Fruit fly (Drosophila melanogaster) whole organism, embryonic: ENCODE results near the gene galla-2.

Experiments
- Asciz ChIP-seq: fragments of 200-800 bp; sonication (Bioruptor generic); optimal IDR thresholded peaks from 2 replicates; lab custom pipeline; 2017; ENCODE audit warnings: missing biosample characterization, mild to moderate bottlenecking, missing genetic modification characterization, missing genetic modification reagents
- Atf-2 ChIP-seq: fragments of 200-800 bp; sonication (Bioruptor generic); optimal IDR thresholded peaks from 2 replicates; lab custom pipeline; 2016; ENCODE audit warnings: missing biosample characterization, missing genetic modification characterization
- B-H2 ChIP-seq: fragments of 200-800 bp; sonication (Bioruptor generic); optimal IDR thresholded peaks from 2 replicates; lab custom pipeline; 2018; ENCODE audit warnings: missing biosample characterization, mild to moderate bottlenecking, missing genetic modification characterization
- BEAF-32 ChIP-seq: fragments of 200-800 bp; sonication (Bioruptor generic); optimal IDR thresholded peaks from 3 replicates; lab custom pipeline; 2017; ENCODE audit warnings: missing biosample characterization, missing genetic modification characterization, mild to moderate bottlenecking, moderate library complexity, missing genetic modification reagents
- CG11398 ChIP-seq: fragments of 200-800 bp; sonication (Bioruptor generic); optimal IDR thresholded peaks from 2 replicates; lab custom pipeline; 2016; ENCODE audit warnings: missing biosample characterization, missing genetic modification characterization
- CG12299 ChIP-seq: fragments of 200-800 bp; sonication (Bioruptor generic); optimal IDR thresholded peaks from 2 replicates; lab custom pipeline; 2018; ENCODE audit warnings: missing biosample characterization, mild to moderate bottlenecking, missing genetic modification characterization
- CG1233 ChIP-seq: fragments of 200-800 bp; sonication (Bioruptor generic); optimal IDR thresholded peaks from 4 replicates; lab custom pipeline; 2018; ENCODE audit warnings: missing biosample characterization, mild to moderate bottlenecking, missing genetic modification characterization
- CG12391 ChIP-seq: fragments of 200-800 bp; sonication (Bioruptor generic); optimal IDR thresholded peaks from 3 replicates; lab custom pipeline; 2018; ENCODE audit warnings: missing biosample characterization, mild to moderate bottlenecking, missing genetic modification characterization, moderate library complexity
- CG12942 ChIP-seq: fragments of 200-800 bp; sonication (Bioruptor generic); optimal IDR thresholded peaks from 3 replicates; lab custom pipeline; 2016; ENCODE audit warnings: missing biosample characterization, missing genetic modification characterization
- CG16779 ChIP-seq: fragments of 200-800 bp; sonication (Bioruptor generic); IDR thresholded peaks from 2 replicates; pipeline ENCODE4 v1.3.6; 2022; ENCODE audit warnings: missing biosample characterization, missing genetic modification characterization
- CG16863 ChIP-seq: fragments of 200-800 bp; sonication (Bioruptor generic); optimal IDR thresholded peaks from 3 replicates; lab custom pipeline; 2016; ENCODE audit warnings: missing biosample characterization, missing genetic modification characterization
- CG2202 ChIP-seq: fragments of 200-800 bp; sonication (Bioruptor generic); optimal IDR thresholded peaks from 2 replicates; lab custom pipeline; 2018; ENCODE audit warnings: missing biosample characterization, mild to moderate bottlenecking, missing genetic modification characterization
- CG30431 ChIP-seq: fragments of 200-800 bp; sonication (Bioruptor generic); optimal IDR thresholded peaks from 2 replicates; lab custom pipeline; 2017; ENCODE audit warnings: missing biosample characterization, missing genetic modification characterization
- CG31388 ChIP-seq: fragments of 200-800 bp; sonication (Bioruptor generic); optimal IDR thresholded peaks from 2 replicates; lab custom pipeline; 2016; ENCODE audit warnings: missing biosample characterization, missing genetic modification characterization
- CG32772 ChIP-seq: fragments of 200-800 bp; sonication (Bioruptor generic); IDR thresholded peaks from 2 replicates; pipeline ENCODE4 v1.3.6; 2022; ENCODE audit warnings: missing biosample characterization, missing genetic modification characterization
- CG4730 ChIP-seq: fragments of 200-800 bp; sonication (Bioruptor generic); IDR thresholded peaks from 2 replicates; pipeline ENCODE4 v1.3.6; 2022; ENCODE audit warnings: missing biosample characterization, missing genetic modification characterization
- CG6813 ChIP-seq: fragments of 200-800 bp; sonication (Bioruptor generic); optimal IDR thresholded peaks from 2 replicates; lab custom pipeline; 2017; ENCODE audit warnings: missing biosample characterization, missing genetic modification characterization, mild to moderate bottlenecking, moderate library complexity, missing genetic modification reagents
- CG7357 ChIP-seq: fragments of 200-800 bp; sonication (Bioruptor generic); IDR thresholded peaks from 3 replicates; pipeline ENCODE4 v1.3.6; 2022; ENCODE audit warnings: missing biosample characterization, missing genetic modification characterization
- CG7987 ChIP-seq: fragments of 200-800 bp; sonication (Bioruptor generic); optimal IDR thresholded peaks from 2 replicates; lab custom pipeline; 2018; ENCODE audit warnings: missing biosample characterization, mild to moderate bottlenecking, missing genetic modification characterization, moderate library complexity
- CG8359 ChIP-seq: fragments of 200-800 bp; sonication (Bioruptor generic); optimal IDR thresholded peaks from 2 replicates; lab custom pipeline; 2017; ENCODE audit warnings: missing biosample characterization, mild to moderate bottlenecking, missing genetic modification characterization, borderline replicate concordance
- Dad ChIP-seq: fragments of 200-800 bp; sonication (Bioruptor generic); optimal IDR thresholded peaks from 3 replicates; lab custom pipeline; 2016; ENCODE audit warnings: missing biosample characterization, missing genetic modification characterization
- Drgx ChIP-seq: fragments of 200-800 bp; sonication (Bioruptor generic); IDR thresholded peaks from 2 replicates; pipeline ENCODE4 v1.3.6; 2022; ENCODE audit warnings: missing biosample characterization, missing genetic modification characterization
- E2f1 ChIP-seq: fragments of 200-800 bp; sonication (Bioruptor generic); IDR thresholded peaks from 2 replicates; pipeline ENCODE4 v1.3.6; 2022; ENCODE audit warnings: missing biosample characterization, missing genetic modification characterization
- Fer1 ChIP-seq: fragments of 200-800 bp; sonication (Bioruptor generic); optimal IDR thresholded peaks from 2 replicates; lab custom pipeline; 2017; ENCODE audit warnings: missing biosample characterization, mild to moderate bottlenecking, missing genetic modification characterization
- H15 ChIP-seq: fragments of 200-800 bp; sonication (Bioruptor generic); IDR thresholded peaks from 3 replicates; pipeline ENCODE4 v1.3.6; 2022; ENCODE audit warnings: missing biosample characterization, missing genetic modification characterization
- HLH4C ChIP-seq: fragments of 200-800 bp; sonication (Bioruptor generic); IDR thresholded peaks from 3 replicates; pipeline ENCODE4 v1.3.6; 2022; ENCODE audit warnings: missing biosample characterization, missing genetic modification characterization; ENCODE audit not compliant: partially characterized antibody
- Hr3 ChIP-seq: fragments of 200-800 bp; sonication (Bioruptor generic); optimal IDR thresholded peaks from 3 replicates; lab custom pipeline; 2016; ENCODE audit warnings: missing biosample characterization, missing genetic modification characterization
- Hr51 ChIP-seq, 2 experiments: fragments of 200-800 bp; sonication (Bioruptor generic); optimal IDR thresholded peaks; 2 replicates in 1 of 2; 3 replicates in 1 of 2; lab custom pipeline; 2016 to 2018; ENCODE audit warnings: missing biosample characterization in 2 of 2, missing genetic modification characterization in 2 of 2, mild to moderate bottlenecking in 1 of 2, moderate library complexity in 1 of 2
- Nf-YC ChIP-seq: fragments of 200-800 bp; optimal IDR thresholded peaks from 3 replicates; lab custom pipeline; 2019; ENCODE audit warnings: missing biosample characterization, mild to moderate bottlenecking, missing genetic modification characterization, moderate library complexity
- Oaz ChIP-seq: fragments of 200-800 bp; sonication (Bioruptor generic); IDR thresholded peaks from 2 replicates; pipeline ENCODE4 v1.3.6; 2022; ENCODE audit warnings: missing biosample characterization, missing genetic modification characterization
- PHDP ChIP-seq: fragments of 200-800 bp; sonication (Bioruptor generic); optimal IDR thresholded peaks from 3 replicates; lab custom pipeline; 2018; ENCODE audit warnings: missing biosample characterization, mild to moderate bottlenecking, missing genetic modification characterization, moderate library complexity
- Ssrp ChIP-seq: fragments of 200-800 bp; sonication (Bioruptor generic); optimal IDR thresholded peaks from 2 replicates; lab custom pipeline; 2018; ENCODE audit warnings: missing biosample characterization, mild to moderate bottlenecking, missing genetic modification characterization, moderate library complexity
- TFAM ChIP-seq: fragments of 200-800 bp; sonication (Bioruptor generic); optimal IDR thresholded peaks from 2 replicates; lab custom pipeline; 2017; ENCODE audit warnings: missing biosample characterization, missing genetic modification characterization, inconsistent platforms
- bab2 ChIP-seq: fragments of 200-800 bp; sonication (Bioruptor generic); optimal IDR thresholded peaks from 2 replicates; lab custom pipeline; 2016; ENCODE audit warnings: missing biosample characterization, missing genetic modification characterization
- cas ChIP-seq: fragments of 200-800 bp; sonication (Bioruptor generic); IDR thresholded peaks from 2 replicates; pipeline ENCODE4 v1.3.6; 2022; ENCODE audit warnings: missing biosample characterization, missing genetic modification characterization
- cg ChIP-seq: fragments of 200-800 bp; sonication (Bioruptor generic); optimal IDR thresholded peaks from 3 replicates; lab custom pipeline; 2019; ENCODE audit warnings: missing biosample characterization, mild to moderate bottlenecking, missing genetic modification characterization, moderate library complexity
- dm ChIP-seq: fragments of 200-800 bp; sonication (Bioruptor generic); optimal IDR thresholded peaks from 3 replicates; lab custom pipeline; 2016; ENCODE audit warnings: missing biosample characterization, missing genetic modification characterization
- gem ChIP-seq: fragments of 200-800 bp; sonication (Bioruptor generic); optimal IDR thresholded peaks from 2 replicates; lab custom pipeline; 2019; ENCODE audit warnings: missing biosample characterization, mild to moderate bottlenecking, missing genetic modification characterization, moderate library complexity
- ind ChIP-seq: fragments of 200-800 bp; sonication (Bioruptor generic); optimal IDR thresholded peaks from 3 replicates; lab custom pipeline; 2016; ENCODE audit warnings: missing biosample characterization, missing genetic modification characterization
- inv ChIP-seq: fragments of 200-800 bp; sonication (Bioruptor generic); IDR thresholded peaks from 2 replicates; pipeline ENCODE4 v1.3.6; 2022; ENCODE audit warnings: missing biosample characterization, missing genetic modification characterization; ENCODE audit not compliant: partially characterized antibody
- jumu ChIP-seq: fragments of 200-800 bp; sonication (Bioruptor generic); optimal IDR thresholded peaks from 3 replicates; lab custom pipeline; 2016; ENCODE audit warnings: missing biosample characterization, missing genetic modification characterization
- lov ChIP-seq, 2 experiments: fragments of 200-800 bp in 1 of 2; fragments of >200 bp in 1 of 2; sonication (Bioruptor generic) in 1 of 2; IDR thresholded peaks in 1 of 2; optimal IDR thresholded peaks in 1 of 2; 2 replicates in 1 of 2; 3 replicates in 1 of 2; pipeline versions ENCODE4 v1.3.6 to Lab custom; 2017 to 2022; ENCODE audit warnings: missing biosample characterization in 1 of 2, missing genetic modification characterization in 1 of 2
- pb ChIP-seq: fragments of 200-800 bp; sonication (Bioruptor generic); optimal IDR thresholded peaks from 3 replicates; lab custom pipeline; 2016; ENCODE audit warnings: missing biosample characterization, missing genetic modification characterization
- phol ChIP-seq: fragments of 200-800 bp; sonication (Bioruptor generic); optimal IDR thresholded peaks from 3 replicates; lab custom pipeline; 2018; ENCODE audit warnings: missing biosample characterization, mild to moderate bottlenecking, missing genetic modification characterization, moderate library complexity
- sisA ChIP-seq: fragments of 200-800 bp; sonication (Bioruptor generic); IDR thresholded peaks from 2 replicates; pipeline ENCODE4 v1.3.6; 2022; ENCODE audit warnings: missing biosample characterization, missing genetic modification characterization
- slou ChIP-seq: fragments of 200-800 bp; sonication (Bioruptor generic); optimal IDR thresholded peaks from 3 replicates; lab custom pipeline; 2016; ENCODE audit warnings: missing biosample characterization, missing genetic modification characterization
- sr ChIP-seq: fragments of 200-800 bp; sonication (Bioruptor generic); IDR thresholded peaks from 3 replicates; pipeline ENCODE4 v1.3.6; 2022; ENCODE audit warnings: missing biosample characterization, missing genetic modification characterization
- tgo ChIP-seq: fragments of 200-800 bp; sonication (Bioruptor generic); IDR thresholded peaks from 3 replicates; pipeline ENCODE4 v1.3.6; 2022; ENCODE audit warnings: missing biosample characterization, missing genetic modification characterization
- vvl ChIP-seq: fragments of 200-800 bp; sonication (Bioruptor generic); IDR thresholded peaks from 2 replicates; pipeline ENCODE4 v1.3.6; 2022; ENCODE audit warnings: missing biosample characterization, missing genetic modification characterization
- zen2 ChIP-seq: fragments of 200-800 bp; sonication (Bioruptor generic); IDR thresholded peaks from 3 replicates; pipeline ENCODE4 v1.3.6; 2022; ENCODE audit warnings: missing biosample characterization, missing genetic modification characterization; ENCODE audit not compliant: partially characterized antibody

galla-2 gene

DNA sequence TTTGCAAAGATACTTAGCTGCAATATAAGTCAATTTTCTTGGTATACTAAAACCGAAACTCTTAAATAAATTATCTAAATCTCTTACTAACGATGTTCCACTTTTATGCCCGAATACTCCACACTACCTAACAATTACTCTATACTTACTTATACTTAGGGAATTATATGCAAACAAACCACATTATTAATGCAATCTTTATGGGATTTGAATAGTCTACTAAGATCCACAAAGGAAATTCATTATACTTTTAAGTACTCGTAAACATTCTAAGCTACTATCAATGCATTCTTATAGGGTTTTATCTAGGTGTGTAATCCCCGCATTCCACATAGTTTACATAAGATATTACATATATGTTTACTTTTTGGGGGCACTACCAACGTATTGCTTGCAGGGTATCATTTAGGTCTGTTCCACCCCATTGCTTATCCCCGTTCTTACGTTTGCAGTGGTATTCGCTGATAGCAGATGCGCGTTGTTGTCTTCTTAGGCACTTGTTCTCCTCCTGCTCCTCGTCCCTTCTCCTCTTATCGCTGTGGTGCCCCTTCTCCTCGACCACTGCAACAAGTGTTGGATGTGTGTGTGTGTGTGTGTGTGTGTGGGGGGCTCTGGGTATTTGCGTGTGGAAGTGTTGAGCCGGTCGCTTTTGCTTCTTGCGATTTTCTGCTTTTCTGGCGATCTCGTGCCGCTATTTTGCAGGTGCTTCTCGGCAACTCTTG lies 15.0 kb downstream of the galla-2 start (continued):
- TF ChIP-seq TFAM (GFP tag; lab: Kevin White, UChicago) (no peak), CG8359 (no peak), Hr51 (GFP tag; optimal IDR thresholded peaks at IDR 0.05; lab: Kevin White, UChicago) (no peak), B-H2 (GFP tag; lab: Kevin White, UChicago) (no peak), inv (GFP tag; lab: Robert Waterston, UW) (no peak), Hr3 (GFP tag; lab: Kevin White, UChicago) (no peak), tgo (GFP tag; lab: Robert Waterston, UW) (no peak), cg (GFP tag; lab: Kevin White, UChicago) (no peak), gem (peak; percentile 11), E2f1 (no peak), CG32772 (GFP tag; lab: Robert Waterston, UW) (no peak), sr (GFP tag; lab: Robert Waterston, UW) (peak; percentile 38; the same call in 1 of the 3 replicates), CG4730 (GFP tag; lab: Robert Waterston, UW) (no peak), pb (GFP tag; lab: Kevin White, UChicago) (no peak), BEAF-32 (GFP tag; lab: Kevin White, UChicago) (no peak), HLH4C (GFP tag; lab: Robert Waterston, UW) (no peak), sisA (GFP tag; lab: Robert Waterston, UW) (no peak), CG16863 (no peak), slou (GFP tag; lab: Kevin White, UChicago) (no peak), Asciz (no peak), Atf-2 (GFP tag; lab: Kevin White, UChicago) (no peak), CG11398 (GFP tag; lab: Kevin White, UChicago) (no peak), CG16779 (GFP tag; lab: Robert Waterston, UW) (no peak), CG12299 (tag; lab: Kevin White, UChicago) (no peak), zen2 (no peak), CG12391 (tag; lab: Kevin White, UChicago) (peak; percentile 18), PHDP (tag; lab: Kevin White, UChicago) (no peak), CG6813 (GFP tag; lab: Kevin White, UChicago) (no peak), CG2202 (tag; lab: Kevin White, UChicago) (no peak), Nf-YC (tag; lab: Kevin White, UChicago) (no peak), CG7357 (GFP tag; lab: Robert Waterston, UW) (no peak), Dad (GFP tag; lab: Kevin White, UChicago) (no peak), vvl (GFP tag; lab: Robert Waterston, UW) (0 out of 2 replicates have a peak, but pooled peaks have one; percentile 6), CG7987 (no peak), Oaz (no peak), Fer1 (GFP tag; lab: Kevin White, UChicago) (no peak), bab2 (GFP tag; lab: Kevin White, UChicago) (no peak), Drgx (GFP tag; lab: Robert Waterston, UW) (peak; percentile 30), CG30431 (GFP tag; lab: Kevin White, UChicago) (no peak), ind (GFP tag; lab: Kevin White, UChicago) (no peak), lov (optimal IDR thresholded peaks at IDR 0.05; lab: Kevin White, UChicago) (no peak), lov (GFP tag; IDR thresholded peaks at IDR 0.05; lab: Robert Waterston, UW) (no peak), cas (GFP tag; lab: Robert Waterston, UW) (no peak), CG31388 (GFP tag; lab: Kevin White, UChicago) (no peak), CG12942 (GFP tag; lab: Kevin White, UChicago) (no peak), jumu (GFP tag; lab: Kevin White, UChicago) (no peak), dm (GFP tag; lab: Kevin White, UChicago) (no peak), CG1233 (GFP tag; lab: Kevin White, UChicago) (no peak), phol (no peak), Ssrp (tag; lab: Kevin White, UChicago) (no peak), H15 (GFP tag; lab: Robert Waterston, UW) (no peak)
